Worm (Caenorhabditis elegans) whole organism, L2 larva: Measurements from ENCODE around the gene K09F6.6.

Experiments used
- fos-1 ChIP-seq: fragments of 150-350 bp; optimal IDR thresholded peaks from 2 replicates; lab custom pipeline; 2014; ENCODE audit warnings: missing biosample characterization, missing genetic modification characterization
- ztf-1 ChIP-seq: fragments of 200-800 bp; sonication (Bioruptor generic); conservative IDR thresholded peaks from 2 replicates; pipeline ENCODE4 v1.3.6; 2022; ENCODE audit warnings: missing genetic modification characterization, missing compliant biosample characterization

ce11 chrII:2306741-2307140 lies 27.6 kb upstream of the K09F6.6 start, which contains the start of gene B0281.3:
- TF ChIP-seq ztf-1 (GFP tag; lab: Robert Waterston, UW) (no peak), fos-1 (tag; lab: Kevin White, UChicago) (no peak)
